Fruit fly (Drosophila melanogaster): Measurements from ENCODE around the gene CG9686.

Gene CG9686

dm6 chrX:9892834-9893233, 13.2 kb downstream of the CG9686 start:
- no peak for TF ChIP-seq noc (tag; optimal IDR thresholded peaks at IDR 0.05)

DNA sequence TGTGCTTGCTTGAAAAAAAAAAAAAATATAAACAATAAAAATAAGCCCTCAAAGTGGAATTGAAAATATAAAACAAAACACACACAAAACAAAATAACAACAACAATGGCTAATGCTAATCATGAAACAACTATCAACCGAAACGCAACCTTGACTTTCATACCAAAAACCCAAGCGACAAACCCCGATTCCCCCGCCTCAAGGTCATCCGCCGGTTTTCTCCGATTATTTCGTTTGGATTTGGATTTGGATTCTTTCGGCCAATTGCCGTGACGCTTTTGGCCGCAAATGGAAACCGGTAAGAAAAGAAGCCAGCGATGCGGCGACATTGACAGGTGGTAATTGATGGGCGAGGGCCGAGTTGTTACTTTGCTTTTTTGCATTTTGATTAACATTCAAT, 17.9 kb downstream of the CG9686 start:
- TF ChIP-seq noc (tag; optimal IDR thresholded peaks at IDR 0.05): no peak

dm6 chrX:9899535-9900179, 20.0 kb downstream of the CG9686 start, which contains the start of gene CG15249:
CG15249 (minus strand) TSS chrX:9899585.
- TF ChIP-seq noc (tag; optimal IDR thresholded peaks at IDR 0.05): no peak

- no peak for TF ChIP-seq noc (tag; optimal IDR thresholded peaks at IDR 0.05)
Observed at dm6 chrX:9909384-9909783, 29.7 kb downstream of the CG9686 start.

DNA sequence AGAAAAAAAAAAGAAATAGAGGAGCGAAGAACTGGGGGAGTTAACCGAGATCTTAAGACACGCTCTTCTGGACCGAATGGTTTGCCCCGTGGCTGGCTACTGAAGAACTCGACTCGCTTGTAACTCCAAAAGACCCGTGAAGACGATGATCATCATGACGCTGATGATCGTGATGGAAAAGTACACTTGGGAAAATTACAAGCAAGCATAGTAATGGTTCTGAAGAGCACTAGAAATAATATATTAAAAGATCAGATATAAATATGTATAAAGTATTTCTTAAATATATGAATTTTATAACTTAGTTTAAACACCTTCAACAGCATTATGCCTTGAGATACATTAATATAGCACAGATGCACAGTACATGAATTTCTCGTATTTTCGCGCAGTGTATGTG, 31.4 kb downstream of the CG9686 start, which contains the start of gene CG1986:
Gene CG1986, minus strand, starts transcription at position 101 of the 400 bp plus-strand sequence.
- no peak for TF ChIP-seq noc (tag; optimal IDR thresholded peaks at IDR 0.05)

DNA sequence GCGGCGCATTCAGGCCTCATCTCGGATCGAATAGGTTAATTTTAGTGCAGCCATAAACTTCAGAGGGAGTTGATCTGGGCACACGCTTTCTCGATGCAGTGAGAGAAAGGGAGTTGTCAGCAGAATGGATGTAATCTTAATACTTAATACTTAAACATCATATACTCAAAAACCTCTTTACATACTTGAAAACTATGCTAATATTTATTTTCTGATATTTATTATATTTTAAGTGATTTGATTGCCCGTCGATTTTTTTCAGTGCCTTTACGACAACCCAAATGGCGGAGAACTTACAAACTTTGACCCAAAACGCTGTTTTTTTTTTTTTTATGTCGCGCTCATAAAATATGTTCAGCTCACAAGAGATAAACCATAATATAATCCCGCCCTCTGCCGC, 32.1 kb downstream of the CG9686 start:
- TF ChIP-seq noc (tag; optimal IDR thresholded peaks at IDR 0.05): no peak

All from whole organism, larva.